Fruit fly (Drosophila melanogaster) whole organism, prepupa: Measurements from ENCODE around the gene meru.

Source experiments
- Blimp-1 ChIP-seq: fragments of 200-800 bp; sonication (Bioruptor generic); optimal IDR thresholded peaks from 3 replicates; lab custom pipeline; 2017; ENCODE audit warnings: missing biosample characterization, missing genetic modification characterization, mild to moderate bottlenecking, moderate library complexity, missing genetic modification reagents
- CG10631 ChIP-seq: fragments of 200-800 bp; sonication (Bioruptor generic); optimal IDR thresholded peaks from 2 replicates; lab custom pipeline; 2016; ENCODE audit warnings: missing biosample characterization, missing genetic modification characterization
- CG10669 ChIP-seq: fragments of 200-800 bp; sonication (Bioruptor generic); optimal IDR thresholded peaks from 3 replicates; lab custom pipeline; 2018; ENCODE audit warnings: missing biosample characterization, mild to moderate bottlenecking, missing genetic modification characterization, moderate library complexity
- CG11294 ChIP-seq: fragments of 200-800 bp; sonication (Bioruptor generic); IDR thresholded peaks from 2 replicates; pipeline ENCODE4 v1.3.6; 2022; ENCODE audit warnings: missing biosample characterization, missing genetic modification characterization
- CG11902 ChIP-seq: fragments of 200-800 bp; sonication (Bioruptor generic); optimal IDR thresholded peaks from 3 replicates; lab custom pipeline; 2016; ENCODE audit warnings: missing biosample characterization, missing genetic modification characterization
- CG15336 ChIP-seq: fragments of 200-800 bp; sonication (Bioruptor generic); IDR thresholded peaks from 2 replicates; pipeline ENCODE4 v1.3.6; 2022; ENCODE audit warnings: missing biosample characterization, missing genetic modification characterization
- CG1621 ChIP-seq: fragments of 200-800 bp; sonication (Bioruptor generic); optimal IDR thresholded peaks from 3 replicates; lab custom pipeline; 2018; ENCODE audit warnings: missing biosample characterization, mild to moderate bottlenecking, missing genetic modification characterization
- CG16779 ChIP-seq: fragments of 200-800 bp; sonication (Bioruptor generic); optimal IDR thresholded peaks from 3 replicates; lab custom pipeline; 2017; ENCODE audit warnings: missing biosample characterization, mild to moderate bottlenecking, missing genetic modification characterization
- CG3032 ChIP-seq: fragments of 200-800 bp; optimal IDR thresholded peaks from 2 replicates; lab custom pipeline; 2019; ENCODE audit warnings: missing biosample characterization, mild to moderate bottlenecking, missing genetic modification characterization, moderate library complexity
- CG31627 ChIP-seq: fragments of 200-800 bp; sonication (Bioruptor generic); optimal IDR thresholded peaks from 3 replicates; lab custom pipeline; 2016; ENCODE audit warnings: missing biosample characterization, missing genetic modification characterization
- CG34406 ChIP-seq: fragments of 200-800 bp; sonication (Bioruptor generic); optimal IDR thresholded peaks from 3 replicates; lab custom pipeline; 2016; ENCODE audit warnings: missing biosample characterization, missing genetic modification characterization
- CG3919 ChIP-seq: fragments of 200-800 bp; sonication (Bioruptor generic); optimal IDR thresholded peaks from 3 replicates; lab custom pipeline; 2016; ENCODE audit warnings: missing biosample characterization, missing genetic modification characterization
- CG4318 ChIP-seq: fragments of 200-800 bp; sonication (Bioruptor generic); optimal IDR thresholded peaks from 3 replicates; lab custom pipeline; 2017; ENCODE audit warnings: missing biosample characterization, mild to moderate bottlenecking, missing genetic modification characterization
- CG6163 ChIP-seq: fragments of 200-800 bp; sonication (Bioruptor generic); IDR thresholded peaks from 3 replicates; pipeline ENCODE4 v1.3.6; 2022; ENCODE audit warnings: missing biosample characterization, missing genetic modification characterization
- CG6276 ChIP-seq: fragments of 200-800 bp; sonication (Bioruptor generic); optimal IDR thresholded peaks from 2 replicates; lab custom pipeline; 2017; ENCODE audit warnings: missing biosample characterization, mild to moderate bottlenecking, missing genetic modification characterization
- CG6808 ChIP-seq: fragments of 200-800 bp; sonication (Bioruptor generic); optimal IDR thresholded peaks from 3 replicates; lab custom pipeline; 2017; ENCODE audit warnings: missing biosample characterization, missing genetic modification characterization, mild to moderate bottlenecking, moderate library complexity, missing genetic modification reagents
- CG6854 ChIP-seq: fragments of 200-800 bp; sonication (Bioruptor generic); optimal IDR thresholded peaks from 2 replicates; lab custom pipeline; 2017; ENCODE audit warnings: missing biosample characterization, mild to moderate bottlenecking, missing genetic modification characterization
- CG7368 ChIP-seq: fragments of 200-800 bp; sonication (Bioruptor generic); optimal IDR thresholded peaks from 3 replicates; lab custom pipeline; 2016; ENCODE audit warnings: missing biosample characterization, missing genetic modification characterization
- CG8319 ChIP-seq: fragments of 200-800 bp; sonication (Bioruptor generic); optimal IDR thresholded peaks from 3 replicates; lab custom pipeline; 2016; ENCODE audit warnings: missing biosample characterization, missing genetic modification characterization
- CG8632 ChIP-seq: fragments of 200-800 bp; sonication (Bioruptor generic); optimal IDR thresholded peaks from 3 replicates; lab custom pipeline; 2016; ENCODE audit warnings: missing biosample characterization, missing genetic modification characterization
- CG9139 ChIP-seq: fragments of 200-800 bp; sonication (Bioruptor generic); optimal IDR thresholded peaks from 3 replicates; lab custom pipeline; 2017; ENCODE audit warnings: missing biosample characterization, mild to moderate bottlenecking, missing genetic modification characterization
- Eip75B ChIP-seq: fragments of 200-800 bp; sonication (Bioruptor generic); optimal IDR thresholded peaks from 3 replicates; lab custom pipeline; 2016; ENCODE audit warnings: missing biosample characterization, missing genetic modification characterization
- Eip78C ChIP-seq: fragments of 200-800 bp; sonication (Bioruptor generic); peaks from one replicate; lab custom pipeline; 2016; ENCODE audit warnings: missing biosample characterization, missing genetic modification characterization
- Eip93F ChIP-seq: fragments of 200-800 bp; sonication (Bioruptor generic); optimal IDR thresholded peaks from 2 replicates; lab custom pipeline; 2016; ENCODE audit warnings: missing biosample characterization, mild to moderate bottlenecking, missing genetic modification characterization
- Ets21C ChIP-seq: fragments of 200-800 bp; sonication (Bioruptor generic); optimal IDR thresholded peaks from 3 replicates; lab custom pipeline; 2016; ENCODE audit warnings: missing biosample characterization, missing genetic modification characterization
- Ets96B ChIP-seq: fragments of 200-800 bp; optimal IDR thresholded peaks from 2 replicates; lab custom pipeline; 2019; ENCODE audit warnings: missing biosample characterization, mild to moderate bottlenecking, missing genetic modification characterization, moderate library complexity
- Hr38 ChIP-seq: sonication (Bioruptor generic); optimal IDR thresholded peaks from 2 replicates; lab custom pipeline; 2016; ENCODE audit warnings: missing biosample characterization, missing genetic modification characterization
- Hr39 ChIP-seq: fragments of 200-800 bp; sonication (Bioruptor generic); optimal IDR thresholded peaks from 2 replicates; lab custom pipeline; 2016; ENCODE audit warnings: missing biosample characterization, missing genetic modification characterization
- Met ChIP-seq: fragments of 200-800 bp; sonication (Bioruptor generic); optimal IDR thresholded peaks from 3 replicates; lab custom pipeline; 2016; ENCODE audit warnings: missing biosample characterization, missing genetic modification characterization
- Sox102F ChIP-seq: fragments of 200-800 bp; sonication (Bioruptor generic); optimal IDR thresholded peaks from 2 replicates; lab custom pipeline; 2016; ENCODE audit warnings: missing biosample characterization, mild to moderate bottlenecking, missing genetic modification characterization
- Sox15 ChIP-seq: fragments of 200-800 bp; sonication (Bioruptor generic); optimal IDR thresholded peaks from 3 replicates; lab custom pipeline; 2016; ENCODE audit warnings: missing biosample characterization, missing genetic modification characterization
- acj6 ChIP-seq: fragments of 200-800 bp; sonication (Bioruptor generic); optimal IDR thresholded peaks from 3 replicates; lab custom pipeline; 2016; ENCODE audit warnings: missing biosample characterization, missing genetic modification characterization
- cyc ChIP-seq: fragments of 200-800 bp; sonication (Bioruptor generic); optimal IDR thresholded peaks from 3 replicates; lab custom pipeline; 2016; ENCODE audit warnings: missing biosample characterization, missing genetic modification characterization
- dac ChIP-seq: fragments of 200-800 bp; sonication (Bioruptor generic); optimal IDR thresholded peaks from 2 replicates; lab custom pipeline; 2017; ENCODE audit warnings: missing biosample characterization, mild to moderate bottlenecking, missing genetic modification characterization
- dsx ChIP-seq: fragments of 200-800 bp; optimal IDR thresholded peaks from 3 replicates; lab custom pipeline; 2019; ENCODE audit warnings: missing biosample characterization, mild to moderate bottlenecking, missing genetic modification characterization, moderate library complexity; ENCODE audit not compliant: poor library complexity, severe bottlenecking
- fd59A ChIP-seq: fragments of 200-800 bp; sonication (Bioruptor generic); optimal IDR thresholded peaks from 2 replicates; lab custom pipeline; 2017; ENCODE audit warnings: missing biosample characterization, mild to moderate bottlenecking, missing genetic modification characterization, missing genetic modification reagents
- fd85E ChIP-seq: fragments of 200-800 bp; sonication (Bioruptor generic); optimal IDR thresholded peaks from 3 replicates; lab custom pipeline; 2016; ENCODE audit warnings: missing biosample characterization, missing genetic modification characterization
- fkh ChIP-seq: fragments of 200-800 bp; sonication (Bioruptor generic); optimal IDR thresholded peaks from 3 replicates; lab custom pipeline; 2017; ENCODE audit warnings: missing biosample characterization, mild to moderate bottlenecking, missing genetic modification characterization, moderate library complexity
- lz ChIP-seq: fragments of 200-800 bp; sonication (Bioruptor generic); optimal IDR thresholded peaks from 3 replicates; lab custom pipeline; 2016; ENCODE audit warnings: missing biosample characterization, missing genetic modification characterization
- net ChIP-seq: fragments of 200-800 bp; sonication (Bioruptor generic); optimal IDR thresholded peaks from 3 replicates; lab custom pipeline; 2016; ENCODE audit warnings: missing biosample characterization, missing genetic modification characterization
- pdm3 ChIP-seq: fragments of 200-800 bp; sonication (Bioruptor generic); optimal IDR thresholded peaks from 3 replicates; lab custom pipeline; 2016; ENCODE audit warnings: missing biosample characterization, missing genetic modification characterization
- salr ChIP-seq, 2 experiments: fragments of 200-800 bp; sonication (Bioruptor generic); optimal IDR thresholded peaks; 3 replicates each; lab custom pipeline; 2016 to 2018; ENCODE audit warnings: missing biosample characterization in 2 of 2, missing genetic modification characterization in 2 of 2, mild to moderate bottlenecking in 1 of 2
- spab ChIP-seq: fragments of 200-800 bp; sonication (Bioruptor generic); optimal IDR thresholded peaks from 2 replicates; lab custom pipeline; 2017; ENCODE audit warnings: missing biosample characterization, mild to moderate bottlenecking, missing genetic modification characterization, missing genetic modification reagents
- ss ChIP-seq, 2 experiments: fragments of 200-800 bp; sonication (Bioruptor generic); optimal IDR thresholded peaks; 2 replicates in 1 of 2; 3 replicates in 1 of 2; lab custom pipeline; 2017 to 2018; ENCODE audit warnings: mild to moderate bottlenecking in 2 of 2, missing biosample characterization in 2 of 2, missing genetic modification characterization in 2 of 2, moderate library complexity in 1 of 2
- svp ChIP-seq: fragments of 200-800 bp; sonication (Bioruptor generic); peaks from one replicate; lab custom pipeline; 2016; ENCODE audit warnings: missing biosample characterization, missing genetic modification characterization
- vri ChIP-seq: fragments of 200-800 bp; sonication (Bioruptor generic); optimal IDR thresholded peaks from 3 replicates; lab custom pipeline; 2016; ENCODE audit warnings: missing biosample characterization, mild to moderate bottlenecking, missing genetic modification characterization

meru gene

dm6 chr3L:15826985-15827635 lies 16.8 kb downstream of the meru start (continued):
- peak; percentile 81 for TF ChIP-seq CG31627
- TF ChIP-seq Eip93F (GFP tag; lab: Kevin White, UChicago): peak; percentile 78
- TF ChIP-seq svp: peak; percentile 95
- TF ChIP-seq CG10669 (GFP tag; lab: Kevin White, UChicago): peak; percentile 88
- TF ChIP-seq CG15336 (GFP tag; lab: Robert Waterston, UW): peak; percentile 86
- no peak for TF ChIP-seq CG16779 (tag; lab: Kevin White, UChicago)
- TF ChIP-seq CG6808 (GFP tag; lab: Kevin White, UChicago): peak; percentile 94
- TF ChIP-seq Sox102F (GFP tag; lab: Kevin White, UChicago): peak; percentile 84
- peak in 1 of 2 experiments; percentile 41 for TF ChIP-seq salr (GFP tag; optimal IDR thresholded peaks at IDR 0.05; lab: Kevin White, UChicago)
- peak; percentile 89 for TF ChIP-seq CG4318
- peak; percentile 88 for TF ChIP-seq spab (GFP tag; lab: Kevin White, UChicago)
- TF ChIP-seq CG6163 (GFP tag; lab: Robert Waterston, UW): peak; percentile 77; the same call in 2 of the 3 replicates

- TF ChIP-seq Ets21C (peak; percentile 53), Ets96B (peak; percentile 50), lz (peak; percentile 59), CG6854 (no peak), Hr38 (GFP tag; lab: Kevin White, UChicago) (no peak), Sox102F (GFP tag; lab: Kevin White, UChicago) (peak; percentile 47), CG10631 (GFP tag; lab: Kevin White, UChicago) (peak; percentile 73), fd85E (GFP tag; lab: Kevin White, UChicago) (no peak), CG1621 (tag; lab: Kevin White, UChicago) (no peak), CG3919 (GFP tag; lab: Kevin White, UChicago) (peak; percentile 57), fd59A (GFP tag; lab: Kevin White, UChicago) (no peak), dac (no peak), Sox15 (GFP tag; lab: Kevin White, UChicago) (peak; percentile 47), salr (GFP tag; optimal IDR thresholded peaks at IDR 0.05; lab: Kevin White, UChicago) (peak in 1 of 2 experiments; percentile 54), cyc (peak; percentile 44), net (GFP tag; lab: Kevin White, UChicago) (peak; percentile 13), fkh (GFP tag; lab: Kevin White, UChicago) (no peak), CG6276 (GFP tag; lab: Kevin White, UChicago) (no peak), CG6808 (GFP tag; lab: Kevin White, UChicago) (no peak), Eip93F (GFP tag; lab: Kevin White, UChicago) (peak; percentile 43), Hr39 (GFP tag; lab: Kevin White, UChicago) (no peak), CG11294 (GFP tag; lab: Robert Waterston, UW) (peak; percentile 57; the same call in 1 of the 2 replicates), CG7368 (GFP tag; lab: Kevin White, UChicago) (no peak), CG8632 (GFP tag; lab: Kevin White, UChicago) (peak; percentile 63), ss (GFP tag; optimal IDR thresholded peaks at IDR 0.05; lab: Kevin White, UChicago) (peak in 1 of 2 experiments; percentile 28), CG4318 (peak; percentile 49), pdm3 (peak; percentile 78), CG15336 (GFP tag; lab: Robert Waterston, UW) (peak; percentile 63), dsx (GFP tag; lab: Kevin White, UChicago) (no peak), CG34406 (GFP tag; lab: Kevin White, UChicago) (peak; percentile 57), CG16779 (tag; lab: Kevin White, UChicago) (no peak), CG11902 (GFP tag; lab: Kevin White, UChicago) (peak; percentile 2), CG3032 (peak; percentile 70), Blimp-1 (GFP tag; lab: Kevin White, UChicago) (no peak), CG8319 (GFP tag; lab: Kevin White, UChicago) (no peak), vri (no peak), svp (no peak), Eip75B (GFP tag; lab: Kevin White, UChicago) (peak; percentile 3), CG9139 (no peak), acj6 (GFP tag; lab: Kevin White, UChicago) (peak; percentile 64), Met (peak; percentile 59), Eip78C (GFP tag; lab: Kevin White, UChicago) (peak; percentile 45)
These were observed 17.4 kb downstream of the meru start, which contains the start of the genes DCP2 and dbo for dm6 chr3L:15826347-15826984. Gene DCP2 (minus strand): TSS chr3L:15826423. Gene dbo (plus strand): TSS chr3L:15826888.
